Worm (Caenorhabditis elegans) whole organism, mixed stage, embryonic: ENCODE results near the gene T07D3.2.

Experiments
- M03D4.4 ChIP-seq: sonication (generic microtip); optimal IDR thresholded peaks from 2 replicates; lab custom pipeline; 2017; ENCODE audit warnings: mild to moderate bottlenecking, missing genetic modification characterization, missing compliant biosample characterization
- blmp-1 ChIP-seq: fragments of 150-350 bp; optimal IDR thresholded peaks from 2 replicates; lab custom pipeline; 2014; ENCODE audit warnings: missing biosample characterization, missing genetic modification characterization
- ceh-39 ChIP-seq: fragments of 150-350 bp; optimal IDR thresholded peaks from 2 replicates; lab custom pipeline; 2014; ENCODE audit warnings: missing biosample characterization, missing genetic modification characterization
- ceh-83 ChIP-seq: fragments of 200-800 bp; sonication (Bioruptor generic); optimal IDR thresholded peaks from 2 replicates; lab custom pipeline; 2018; ENCODE audit warnings: mild to moderate bottlenecking, missing genetic modification characterization, missing compliant biosample characterization
- cnd-1 ChIP-seq: fragments of 200-800 bp; sonication (Bioruptor generic); optimal IDR thresholded peaks from 2 replicates; lab custom pipeline; 2018; ENCODE audit warnings: mild to moderate bottlenecking, missing genetic modification characterization, missing compliant biosample characterization
- drap-1 ChIP-seq: fragments of 200-800 bp; sonication (Bioruptor generic); optimal IDR thresholded peaks from 3 replicates; lab custom pipeline; 2018; ENCODE audit warnings: mild to moderate bottlenecking, missing genetic modification characterization, missing compliant biosample characterization
- elt-1 ChIP-seq: sonication (generic microtip); optimal IDR thresholded peaks from 2 replicates; lab custom pipeline; 2017; ENCODE audit warnings: missing genetic modification characterization, mild to moderate bottlenecking, missing compliant biosample characterization, antibody characterized with exemption, moderate library complexity, borderline replicate concordance; ENCODE audit not compliant: insufficient read depth
- elt-3 ChIP-seq: fragments of 150-350 bp; optimal IDR thresholded peaks from 2 replicates; lab custom pipeline; 2014; ENCODE audit warnings: missing biosample characterization, missing genetic modification characterization
- flh-1 ChIP-seq: fragments of 200-800 bp; sonication (Bioruptor generic); optimal IDR thresholded peaks from 2 replicates; lab custom pipeline; 2018; ENCODE audit warnings: mild to moderate bottlenecking, missing genetic modification characterization, moderate library complexity, missing compliant biosample characterization
- hlh-1 ChIP-seq: fragments of 150-350 bp; optimal IDR thresholded peaks from 2 replicates; lab custom pipeline; 2014; ENCODE audit warnings: missing biosample characterization, missing genetic modification reagents, missing genetic modification characterization
- lin-13 ChIP-seq: fragments of 150-350 bp; optimal IDR thresholded peaks from 2 replicates; lab custom pipeline; 2014; ENCODE audit warnings: missing biosample characterization, missing genetic modification characterization
- lin-32 ChIP-seq: fragments of 200-800 bp; sonication (Bioruptor generic); optimal IDR thresholded peaks from 2 replicates; lab custom pipeline; 2018; ENCODE audit warnings: mild to moderate bottlenecking, missing genetic modification characterization, missing compliant biosample characterization
- lsy-2 ChIP-seq: fragments of 150-350 bp; optimal IDR thresholded peaks from 2 replicates; lab custom pipeline; 2014; ENCODE audit warnings: missing biosample characterization, missing genetic modification characterization
- mab-5 ChIP-seq: fragments of 150-350 bp; optimal IDR thresholded peaks from 2 replicates; lab custom pipeline; 2014; ENCODE audit warnings: missing biosample characterization, missing genetic modification characterization
- mep-1 ChIP-seq: fragments of 150-350 bp; optimal IDR thresholded peaks from 2 replicates; lab custom pipeline; 2017; ENCODE audit warnings: missing biosample characterization, missing genetic modification reagents, missing genetic modification characterization, inconsistent platforms
- mls-2 ChIP-seq: sonication (generic microtip); optimal IDR thresholded peaks from 2 replicates; lab custom pipeline; 2016; ENCODE audit warnings: mild to moderate bottlenecking, missing genetic modification characterization, moderate library complexity, missing compliant biosample characterization
- nhr-12 ChIP-seq: fragments of 150-350 bp; optimal IDR thresholded peaks from 2 replicates; lab custom pipeline; 2014; ENCODE audit warnings: missing biosample characterization, missing genetic modification characterization
- nhr-2 ChIP-seq: fragments of 150-350 bp; optimal IDR thresholded peaks from 2 replicates; lab custom pipeline; 2014; ENCODE audit warnings: missing biosample characterization, missing genetic modification characterization
- nhr-237 ChIP-seq: fragments of 150-350 bp; optimal IDR thresholded peaks from 2 replicates; lab custom pipeline; 2014; ENCODE audit warnings: missing biosample characterization, missing genetic modification characterization
- nhr-28 ChIP-seq: fragments of 150-350 bp; optimal IDR thresholded peaks from 2 replicates; lab custom pipeline; 2014; ENCODE audit warnings: missing biosample characterization, missing genetic modification characterization
- nhr-76 ChIP-seq: sonication (generic microtip); optimal IDR thresholded peaks from 2 replicates; lab custom pipeline; 2017; ENCODE audit warnings: missing biosample characterization, missing genetic modification characterization
- pha-4 ChIP-seq: fragments of 150-350 bp; optimal IDR thresholded peaks from 2 replicates; lab custom pipeline; 2018; ENCODE audit warnings: missing biosample characterization, missing genetic modification reagents, missing genetic modification characterization
- sem-2 ChIP-seq: fragments of 200-800 bp; sonication (Bioruptor generic); optimal IDR thresholded peaks from 2 replicates; lab custom pipeline; 2018; ENCODE audit warnings: mild to moderate bottlenecking, missing genetic modification characterization, missing compliant biosample characterization
- snpc-4 ChIP-seq: fragments of 150-350 bp; optimal IDR thresholded peaks from 2 replicates; lab custom pipeline; 2014; ENCODE audit warnings: missing biosample characterization, missing genetic modification characterization
- sptf-1 ChIP-seq: sonication (generic microtip); optimal IDR thresholded peaks from 2 replicates; lab custom pipeline; 2017; ENCODE audit warnings: mild to moderate bottlenecking, missing genetic modification characterization, moderate library complexity, missing compliant biosample characterization
- tbx-8 ChIP-seq: fragments of 200-800 bp; sonication (Bioruptor generic); optimal IDR thresholded peaks from 2 replicates; lab custom pipeline; 2018; ENCODE audit warnings: mild to moderate bottlenecking, missing genetic modification characterization, moderate library complexity, missing compliant biosample characterization
- unc-62 ChIP-seq: fragments of 150-350 bp; optimal IDR thresholded peaks from 2 replicates; lab custom pipeline; 2014; ENCODE audit warnings: missing biosample characterization, missing genetic modification reagents, missing genetic modification characterization
- zip-8 ChIP-seq: fragments of 150-350 bp; optimal IDR thresholded peaks from 2 replicates; lab custom pipeline; 2014; ENCODE audit warnings: missing biosample characterization, missing genetic modification characterization
- ztf-11 ChIP-seq: fragments of 150-350 bp; optimal IDR thresholded peaks from 2 replicates; lab custom pipeline; 2014; ENCODE audit warnings: missing biosample characterization, missing genetic modification characterization

T07D3.2 gene

ce11 chrII:888024-888423, 13.7 kb upstream of the T07D3.2 start, which contains the start of gene T07D3.4:
T07D3.4 (plus strand) TSS chrII:888309.
- TF ChIP-seq lsy-2 (tag; lab: Kevin White, UChicago): no peak
- no peak for TF ChIP-seq cnd-1 (tag; lab: Kevin White, UChicago)
- no peak for TF ChIP-seq nhr-12
- TF ChIP-seq nhr-2: no peak
- TF ChIP-seq elt-1 (tag; lab: Kevin White, UChicago): no peak
- TF ChIP-seq mep-1: no peak
- TF ChIP-seq flh-1: no peak
- no peak for TF ChIP-seq elt-3
- TF ChIP-seq hlh-1: no peak
- no peak for TF ChIP-seq sptf-1 (tag; lab: Kevin White, UChicago)

DNA sequence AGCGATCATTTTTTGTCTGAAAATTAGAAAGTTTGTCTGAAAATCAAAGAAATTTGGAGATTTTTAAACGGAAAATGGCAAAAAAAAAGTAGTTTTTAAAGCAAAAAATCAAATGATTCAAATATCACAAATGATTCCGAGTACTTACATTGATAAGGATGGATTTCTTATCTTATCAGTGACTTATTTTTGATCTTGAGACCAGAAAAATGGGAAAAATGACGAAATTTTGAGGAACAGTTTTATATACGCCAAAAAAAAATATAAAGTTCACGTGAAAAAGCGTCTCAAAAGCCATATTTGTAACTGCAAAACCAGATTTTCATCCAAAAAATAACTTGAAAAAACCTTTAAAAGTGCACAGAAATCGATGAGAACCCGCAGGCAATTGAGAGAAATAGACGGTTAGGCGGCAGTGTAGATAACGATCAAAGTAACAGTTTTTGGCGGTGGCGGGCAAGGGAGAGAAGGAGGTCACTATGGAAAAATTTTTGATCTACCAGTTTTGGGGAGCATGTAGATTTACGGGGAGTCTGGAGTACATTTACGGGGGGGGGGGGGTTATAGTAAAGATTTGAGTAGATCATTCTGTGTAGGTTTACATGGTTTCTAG, 906 bp upstream of the T07D3.2 start, which contains the start of gene T07D3.9:
T07D3.9 (minus strand) TSS at position 194 of the 613 bp plus-strand sequence.
- TF ChIP-seq zip-8 (tag; lab: Kevin White, UChicago) (no peak), elt-1 (tag; lab: Kevin White, UChicago) (peak; percentile 22)
- TF ChIP-seq, all 35 proteins: peak for 1

DNA sequence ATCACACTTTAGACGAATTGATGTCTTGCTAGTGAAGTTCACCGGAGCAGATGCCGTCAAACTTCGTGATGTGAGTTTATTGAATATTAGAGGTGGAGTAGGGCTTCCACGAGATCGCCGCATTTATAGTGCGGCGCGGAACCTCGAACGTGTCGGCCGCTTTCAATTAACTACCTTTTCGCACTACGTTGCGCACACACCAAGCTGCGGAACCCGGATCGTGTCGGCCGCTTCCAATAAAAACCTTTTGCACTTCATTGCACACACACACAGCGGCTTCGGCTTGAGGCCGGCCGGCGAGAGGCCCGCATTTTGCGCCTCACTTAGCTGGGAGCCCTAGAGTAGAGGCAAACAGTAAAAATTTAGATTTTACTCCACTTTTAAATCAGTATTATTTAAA, 3.6 kb downstream of the T07D3.2 start:
- no peak for TF ChIP-seq nhr-12
- no peak for TF ChIP-seq nhr-76 (tag; lab: Kevin White, UChicago)
- no peak for TF ChIP-seq lin-32 (GFP tag; lab: Kevin White, UChicago)
- TF ChIP-seq elt-3: no peak
- no peak for TF ChIP-seq unc-62 (GFP tag; lab: Kevin White, UChicago)
- no peak for TF ChIP-seq lin-13 (tag; lab: Kevin White, UChicago)
- no peak for TF ChIP-seq flh-1
- no peak for TF ChIP-seq tbx-8 (GFP tag; lab: Kevin White, UChicago)
- no peak for TF ChIP-seq nhr-28 (tag; lab: Kevin White, UChicago)
- no peak for TF ChIP-seq ceh-39 (tag; lab: Kevin White, UChicago)
- TF ChIP-seq blmp-1 (tag; lab: Kevin White, UChicago): no peak
- TF ChIP-seq M03D4.4: no peak
- TF ChIP-seq, all 35 proteins: peak for 0

DNA sequence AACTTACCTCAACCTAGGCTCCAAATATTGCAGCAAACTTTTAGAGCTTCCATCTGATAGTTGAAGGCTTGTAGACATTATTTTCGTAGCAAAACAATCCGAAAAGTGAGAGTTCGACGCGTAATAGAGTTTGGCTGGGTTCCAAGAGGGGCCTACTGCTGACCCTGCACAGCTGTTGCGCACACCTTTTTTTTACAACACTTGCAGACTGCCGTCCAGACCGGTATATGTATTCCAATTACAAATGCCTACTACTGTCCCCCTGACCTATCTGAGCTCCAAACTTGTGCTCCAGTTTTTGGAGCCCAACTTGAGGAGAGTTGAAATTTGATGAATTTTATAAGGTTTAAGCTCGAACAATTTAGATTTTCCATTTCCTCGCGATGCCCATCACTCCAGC, 7.8 kb downstream of the T07D3.2 start, which contains the start of the genes fbxc-24 and fbxc-27:
fbxc-24 (minus strand) TSS at position 101 of the 400 bp plus-strand sequence.
fbxc-27 (plus strand) TSS at position 216 of the 400 bp plus-strand sequence.
- TF ChIP-seq lsy-2 (tag; lab: Kevin White, UChicago) (no peak), elt-1 (tag; lab: Kevin White, UChicago) (no peak), flh-1 (no peak), blmp-1 (tag; lab: Kevin White, UChicago) (no peak), hlh-1 (peak; percentile 68), mep-1 (no peak), ceh-39 (tag; lab: Kevin White, UChicago) (no peak), sem-2 (GFP tag; lab: Kevin White, UChicago) (no peak)
- TF ChIP-seq, all 35 proteins: peak for 1

DNA sequence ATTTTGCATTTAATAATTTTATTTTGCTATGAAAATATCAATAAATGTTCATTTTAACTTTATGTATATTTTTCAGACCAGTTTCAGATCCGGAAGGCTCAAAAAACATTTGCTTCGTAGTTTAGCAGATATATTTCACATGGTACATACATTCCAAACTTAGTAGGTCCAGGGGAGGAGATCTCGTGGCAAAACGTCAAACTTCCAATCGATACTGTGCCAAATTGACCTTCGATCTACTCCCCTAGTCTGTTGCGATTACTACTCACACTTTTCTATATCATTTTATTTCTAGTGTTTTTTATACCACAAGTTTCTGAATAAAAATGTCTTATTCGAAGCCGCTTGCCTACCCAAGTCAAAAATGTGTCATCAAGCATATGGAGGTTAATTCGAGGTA, 9.9 kb downstream of the T07D3.2 start, which contains the start of gene fbxc-31:
fbxc-31 (plus strand) TSS at position 301 of the 400 bp plus-strand sequence.
- TF ChIP-seq ceh-39 (tag; lab: Kevin White, UChicago) (no peak), drap-1 (no peak), nhr-76 (tag; lab: Kevin White, UChicago) (no peak), nhr-12 (no peak), mab-5 (tag; lab: Kevin White, UChicago) (no peak), nhr-237 (no peak), cnd-1 (tag; lab: Kevin White, UChicago) (no peak), snpc-4 (tag; lab: Kevin White, UChicago) (no peak), M03D4.4 (no peak), ztf-11 (no peak), elt-1 (tag; lab: Kevin White, UChicago) (no peak), pha-4 (no peak), ceh-83 (no peak), mls-2 (no peak), zip-8 (tag; lab: Kevin White, UChicago) (no peak), nhr-28 (tag; lab: Kevin White, UChicago) (no peak)

ce11 chrII:913222-913722, 11.5 kb downstream of the T07D3.2 start, which contains the start of gene fbxc-33:
fbxc-33 (plus strand) TSS chrII:913672.
- no peak for TF ChIP-seq nhr-28 (tag; lab: Kevin White, UChicago)
- TF ChIP-seq elt-3: no peak
- peak; percentile 65 for TF ChIP-seq mep-1
- no peak for TF ChIP-seq ceh-83
- TF ChIP-seq ceh-39 (tag; lab: Kevin White, UChicago): no peak
- TF ChIP-seq mls-2: no peak
- TF ChIP-seq mab-5 (tag; lab: Kevin White, UChicago): no peak
- peak; percentile 40 for TF ChIP-seq pha-4
- no peak for TF ChIP-seq nhr-12
- TF ChIP-seq nhr-76 (tag; lab: Kevin White, UChicago): no peak
- peak; percentile 22 for TF ChIP-seq lsy-2 (tag; lab: Kevin White, UChicago)
- TF ChIP-seq tbx-8 (GFP tag; lab: Kevin White, UChicago): no peak
- no peak for TF ChIP-seq M03D4.4
- no peak for TF ChIP-seq lin-32 (GFP tag; lab: Kevin White, UChicago)
- no peak for TF ChIP-seq hlh-1
